Worm (Caenorhabditis elegans) whole organism, L1 larva: ENCODE results near the gene gur-5.

Source experiments
- C04F5.9 ChIP-seq: sonication (generic microtip); optimal IDR thresholded peaks from 2 replicates; lab custom pipeline; 2016; ENCODE audit warnings: missing genetic modification characterization, missing compliant biosample characterization
- C34B4.2 ChIP-seq: sonication (generic microtip); optimal IDR thresholded peaks from 2 replicates; lab custom pipeline; 2017; ENCODE audit warnings: mild to moderate bottlenecking, missing genetic modification characterization, missing compliant biosample characterization
- F16B12.6 ChIP-seq: fragments of 150-350 bp; optimal IDR thresholded peaks from 2 replicates; lab custom pipeline; 2014; ENCODE audit warnings: missing biosample characterization, missing genetic modification characterization
- Y116A8C.19 ChIP-seq: sonication (generic microtip); optimal IDR thresholded peaks from 2 replicates; lab custom pipeline; 2016; ENCODE audit warnings: missing compliant biosample characterization, missing genetic modification characterization, borderline replicate concordance
- aly-2 ChIP-seq: fragments of 150-350 bp; optimal IDR thresholded peaks from 2 replicates; lab custom pipeline; 2014; ENCODE audit warnings: missing biosample characterization, missing genetic modification characterization
- ceh-63 ChIP-seq: fragments of 200-800 bp; sonication (Bioruptor generic); optimal IDR thresholded peaks from 2 replicates; lab custom pipeline; 2018; ENCODE audit warnings: mild to moderate bottlenecking, missing genetic modification characterization, missing compliant biosample characterization
- ceh-8 ChIP-seq: fragments of 200-800 bp; sonication (Bioruptor generic); optimal IDR thresholded peaks from 2 replicates; lab custom pipeline; 2018; ENCODE audit warnings: mild to moderate bottlenecking, missing genetic modification characterization, moderate library complexity, missing compliant biosample characterization
- ceh-82 ChIP-seq, 3 experiments: fragments of 150-350 bp in 1 of 3; sonication (generic microtip) in 2 of 3; optimal IDR thresholded peaks; 2 replicates each; lab custom pipeline; 2014 to 2017; ENCODE audit warnings: missing biosample characterization in 3 of 3, missing genetic modification characterization in 3 of 3
- dpl-1 ChIP-seq, 3 experiments: fragments of 150-350 bp in 2 of 3; sonication (generic microtip) in 1 of 3; optimal IDR thresholded peaks; 2 replicates each; lab custom pipeline; 2014 to 2017; ENCODE audit warnings: missing biosample characterization in 3 of 3, missing genetic modification characterization in 3 of 3, missing genetic modification reagents in 3 of 3
- dsc-1 ChIP-seq: sonication (generic microtip); optimal IDR thresholded peaks from 2 replicates; lab custom pipeline; 2016; ENCODE audit warnings: mild to moderate bottlenecking, missing genetic modification characterization, missing compliant biosample characterization
- efl-1 ChIP-seq, 4 experiments: fragments of 150-350 bp; optimal IDR thresholded peaks in 3 of 4; peaks in 1 of 4; 1 replicate in 1 of 4; 2 replicates in 3 of 4; lab custom pipeline; 2014; ENCODE audit warnings: missing biosample characterization in 2 of 4, missing genetic modification characterization in 2 of 4, missing genetic modification reagents in 2 of 4
- efl-3 ChIP-seq: fragments of 200-800 bp; sonication (Bioruptor generic); optimal IDR thresholded peaks from 2 replicates; lab custom pipeline; 2018; ENCODE audit warnings: mild to moderate bottlenecking, missing genetic modification characterization, missing compliant biosample characterization
- egl-27 ChIP-seq, 2 experiments: fragments of 150-350 bp in 1 of 2; sonication (generic microtip); optimal IDR thresholded peaks; 3 replicates each; lab custom pipeline; 2017 to 2018; ENCODE audit warnings: missing biosample characterization in 2 of 2, missing genetic modification characterization in 2 of 2, missing genetic modification reagents in 2 of 2
- elt-2 ChIP-seq: sonication (generic microtip); optimal IDR thresholded peaks from 2 replicates; lab custom pipeline; 2016; ENCODE audit warnings: missing genetic modification characterization, mild to moderate bottlenecking, inconsistent platforms, missing compliant biosample characterization, missing genetic modification reagents
- fkh-10 ChIP-seq: sonication (generic microtip); optimal IDR thresholded peaks from 2 replicates; lab custom pipeline; 2017; ENCODE audit warnings: missing biosample characterization, missing genetic modification reagents, missing genetic modification characterization
- fkh-4 ChIP-seq: sonication (generic microtip); optimal IDR thresholded peaks from 2 replicates; lab custom pipeline; 2016; ENCODE audit warnings: missing compliant biosample characterization, missing genetic modification characterization, borderline replicate concordance
- fos-1 ChIP-seq: fragments of 150-350 bp; optimal IDR thresholded peaks from 2 replicates; lab custom pipeline; 2014; ENCODE audit warnings: missing biosample characterization, missing genetic modification characterization
- grh-1 ChIP-seq: fragments of 200-800 bp; sonication (Bioruptor generic); IDR thresholded peaks from 2 replicates; pipeline ENCODE4 v1.3.6; 2022; ENCODE audit warnings: missing genetic modification reagents, missing genetic modification characterization, missing compliant biosample characterization
- hpl-2 ChIP-seq: fragments of 150-350 bp; optimal IDR thresholded peaks from 2 replicates; lab custom pipeline; 2014; ENCODE audit warnings: missing biosample characterization, missing genetic modification reagents, missing genetic modification characterization
- irx-1 ChIP-seq: sonication (generic microtip); optimal IDR thresholded peaks from 2 replicates; lab custom pipeline; 2016; ENCODE audit warnings: missing genetic modification characterization, missing compliant biosample characterization
- lin-14 ChIP-seq: fragments of 200-800 bp; sonication (Bioruptor generic); optimal IDR thresholded peaks from 2 replicates; lab custom pipeline; 2018; ENCODE audit warnings: mild to moderate bottlenecking, missing genetic modification characterization, moderate library complexity, missing compliant biosample characterization
- lin-15B ChIP-seq: fragments of 150-350 bp; sonication (generic microtip); optimal IDR thresholded peaks from 3 replicates; lab custom pipeline; 2014; ENCODE audit warnings: missing biosample characterization, missing genetic modification characterization
- lin-35 ChIP-seq, 2 experiments: fragments of 150-350 bp; optimal IDR thresholded peaks; 2 replicates each; lab custom pipeline; 2014; ENCODE audit warnings: missing biosample characterization in 2 of 2, missing genetic modification characterization in 2 of 2, missing genetic modification reagents in 2 of 2
- lir-3 ChIP-seq: sonication (generic microtip); optimal IDR thresholded peaks from 2 replicates; lab custom pipeline; 2016; ENCODE audit warnings: mild to moderate bottlenecking, missing genetic modification characterization, moderate library complexity, missing compliant biosample characterization; ENCODE audit not compliant: poor library complexity
- lsy-2 ChIP-seq, 2 experiments: fragments of 150-350 bp; optimal IDR thresholded peaks; 2 replicates each; lab custom pipeline; 2014; ENCODE audit warnings: missing biosample characterization in 2 of 2, missing genetic modification characterization in 2 of 2
- mab-9 ChIP-seq: fragments of 200-800 bp; sonication (Bioruptor generic); IDR thresholded peaks from 2 replicates; pipeline ENCODE4 v1.3.6; 2022; ENCODE audit warnings: missing genetic modification reagents, missing genetic modification characterization, missing compliant biosample characterization
- mdl-1 ChIP-seq, 2 experiments: fragments of 150-350 bp; optimal IDR thresholded peaks; 2 replicates each; lab custom pipeline; 2014 to 2017; ENCODE audit warnings: missing biosample characterization in 2 of 2, missing genetic modification characterization in 2 of 2, inconsistent platforms in 1 of 2
- mef-2 ChIP-seq: fragments of 150-350 bp; optimal IDR thresholded peaks from 2 replicates; lab custom pipeline; 2014; ENCODE audit warnings: missing biosample characterization, missing genetic modification characterization
- mep-1 ChIP-seq: fragments of 150-350 bp; optimal IDR thresholded peaks from 2 replicates; lab custom pipeline; 2014; ENCODE audit warnings: missing biosample characterization, missing genetic modification characterization
- nhr-11 ChIP-seq: fragments of 150-350 bp; optimal IDR thresholded peaks from 2 replicates; lab custom pipeline; 2014; ENCODE audit warnings: missing biosample characterization, missing genetic modification characterization
- nhr-19 ChIP-seq: fragments of 200-800 bp; sonication (Bioruptor generic); conservative IDR thresholded peaks from 2 replicates; pipeline ENCODE4 v1.3.6; 2022; ENCODE audit warnings: missing genetic modification characterization, missing compliant biosample characterization
- nhr-20 ChIP-seq: sonication (generic microtip); optimal IDR thresholded peaks from 2 replicates; lab custom pipeline; 2016; ENCODE audit warnings: mild to moderate bottlenecking, missing genetic modification characterization, missing compliant biosample characterization
- nhr-237 ChIP-seq: fragments of 150-350 bp; optimal IDR thresholded peaks from 2 replicates; lab custom pipeline; 2014; ENCODE audit warnings: missing biosample characterization, missing genetic modification characterization
- nhr-28 ChIP-seq: fragments of 150-350 bp; optimal IDR thresholded peaks from 2 replicates; lab custom pipeline; 2014; ENCODE audit warnings: missing biosample characterization, missing genetic modification characterization
- nhr-47 ChIP-seq: sonication (generic microtip); optimal IDR thresholded peaks from 2 replicates; lab custom pipeline; 2016; ENCODE audit warnings: mild to moderate bottlenecking, missing genetic modification characterization, moderate library complexity, missing compliant biosample characterization
- nhr-71 ChIP-seq: sonication (generic microtip); optimal IDR thresholded peaks from 2 replicates; lab custom pipeline; 2016; ENCODE audit warnings: mild to moderate bottlenecking, missing genetic modification characterization, moderate library complexity, missing compliant biosample characterization
- nhr-76 ChIP-seq: sonication (generic microtip); optimal IDR thresholded peaks from 2 replicates; lab custom pipeline; 2017; ENCODE audit warnings: missing biosample characterization, missing genetic modification characterization
- nhr-84 ChIP-seq: sonication (generic microtip); optimal IDR thresholded peaks from 2 replicates; lab custom pipeline; 2017; ENCODE audit warnings: missing biosample characterization, missing genetic modification characterization
- pag-3 ChIP-seq: sonication (generic microtip); optimal IDR thresholded peaks from 2 replicates; lab custom pipeline; 2017; ENCODE audit warnings: missing genetic modification characterization, mild to moderate bottlenecking, missing compliant biosample characterization, antibody characterized with exemption, borderline replicate concordance; ENCODE audit not compliant: insufficient read depth
- skn-1 ChIP-seq: fragments of 150-350 bp; optimal IDR thresholded peaks from 2 replicates; lab custom pipeline; 2014; ENCODE audit warnings: missing biosample characterization, missing genetic modification characterization
- sox-4 ChIP-seq: sonication (generic microtip); optimal IDR thresholded peaks from 2 replicates; lab custom pipeline; 2016; ENCODE audit warnings: missing genetic modification characterization, missing compliant biosample characterization
- sup-37 ChIP-seq: fragments of 200-800 bp; sonication (Bioruptor generic); optimal IDR thresholded peaks from 2 replicates; lab custom pipeline; 2018; ENCODE audit warnings: mild to moderate bottlenecking, missing genetic modification characterization, missing compliant biosample characterization
- tlp-1 ChIP-seq: fragments of 150-350 bp; optimal IDR thresholded peaks from 2 replicates; lab custom pipeline; 2014; ENCODE audit warnings: missing biosample characterization, missing genetic modification characterization
- unc-130 ChIP-seq: fragments of 150-350 bp; optimal IDR thresholded peaks from 2 replicates; lab custom pipeline; 2017; ENCODE audit warnings: missing biosample characterization, missing genetic modification characterization, inconsistent platforms
- unc-30 ChIP-seq: sonication (generic microtip); optimal IDR thresholded peaks from 2 replicates; lab custom pipeline; 2017; ENCODE audit warnings: missing biosample characterization, missing genetic modification characterization
- unc-86 ChIP-seq: sonication (generic microtip); optimal IDR thresholded peaks from 2 replicates; lab custom pipeline; 2016; ENCODE audit warnings: missing genetic modification characterization, missing compliant biosample characterization
- unc-98 ChIP-seq: fragments of 200-800 bp; sonication (Bioruptor generic); IDR thresholded peaks from 2 replicates; pipeline ENCODE4 v1.3.6; 2022; ENCODE audit warnings: missing genetic modification characterization, missing compliant biosample characterization
- vab-15 ChIP-seq: sonication (generic microtip); optimal IDR thresholded peaks from 2 replicates; lab custom pipeline; 2017; ENCODE audit warnings: missing genotype, mild to moderate bottlenecking, missing genetic modification characterization, missing compliant biosample characterization
- zip-4 ChIP-seq: fragments of 200-800 bp; sonication (Bioruptor generic); optimal IDR thresholded peaks from 2 replicates; lab custom pipeline; 2018; ENCODE audit warnings: mild to moderate bottlenecking, missing genetic modification characterization, moderate library complexity, missing compliant biosample characterization
- ztf-11 ChIP-seq, 2 experiments: sonication (generic microtip); optimal IDR thresholded peaks; 2 replicates each; lab custom pipeline; 2016 to 2017; ENCODE audit warnings: missing genetic modification characterization in 2 of 2, missing biosample characterization in 1 of 2, missing compliant biosample characterization in 1 of 2
- ztf-4 ChIP-seq: fragments of 150-350 bp; optimal IDR thresholded peaks from 2 replicates; lab custom pipeline; 2014; ENCODE audit warnings: missing biosample characterization, missing genetic modification characterization

gur-5 gene

ce11 chrII:5321718-5322286, 36.7 kb downstream of the gur-5 start:
- TF ChIP-seq vab-15 (peak; percentile 4), ztf-4 (tag; lab: Kevin White, UChicago) (peak; percentile 33), dsc-1 (no peak), zip-4 (GFP tag; lab: Kevin White, UChicago) (peak; percentile 41), unc-130 (no peak), ztf-11 (tag; optimal IDR thresholded peaks at IDR 0.05; lab: Kevin White, UChicago) (no peak), ceh-63 (GFP tag; lab: Kevin White, UChicago) (no peak), fos-1 (tag; lab: Kevin White, UChicago) (no peak), lin-35 (GFP tag; optimal IDR thresholded peaks at IDR 0.05; lab: Kevin White, UChicago) (peak; percentile 51 to 52), nhr-76 (tag; lab: Kevin White, UChicago) (no peak), sox-4 (no peak), efl-1 (optimal IDR thresholded peaks at IDR 0.05; lab: Kevin White, UChicago) (peak; percentile 42 to 43), efl-1 (GFP tag; optimal IDR thresholded peaks at IDR 0.05 in 1 of 2; lab: Kevin White, UChicago) (peak in 1 of 2 experiments; percentile 91), grh-1 (GFP tag; lab: Robert Waterston, UW) (peak; percentile 90), F16B12.6 (tag; lab: Kevin White, UChicago) (no peak), nhr-20 (tag; lab: Kevin White, UChicago) (peak; percentile 86), pag-3 (no peak), hpl-2 (peak; percentile 18), nhr-237 (peak; percentile 20), mdl-1 (tag; optimal IDR thresholded peaks at IDR 0.05; lab: Kevin White, UChicago) (peak in 1 of 2 experiments; percentile 26), nhr-71 (peak; percentile 83), ceh-82 (tag; optimal IDR thresholded peaks at IDR 0.05; lab: Kevin White, UChicago) (no peak), mef-2 (no peak), aly-2 (tag; lab: Kevin White, UChicago) (no peak), C34B4.2 (tag; lab: Kevin White, UChicago) (no peak), mep-1 (no peak), nhr-47 (tag; lab: Kevin White, UChicago) (peak; percentile 59), skn-1 (tag; lab: Kevin White, UChicago) (peak; percentile 39), lin-15B (tag; lab: Kevin White, UChicago) (no peak), sup-37 (GFP tag; lab: Kevin White, UChicago) (peak; percentile 56), irx-1 (tag; lab: Kevin White, UChicago) (peak; percentile 1), unc-30 (tag; lab: Kevin White, UChicago) (no peak), efl-3 (GFP tag; lab: Kevin White, UChicago) (no peak), lin-14 (GFP tag; lab: Kevin White, UChicago) (peak; percentile 88), Y116A8C.19 (tag; lab: Kevin White, UChicago) (no peak), nhr-84 (no peak), nhr-28 (no peak), ceh-8 (GFP tag; lab: Kevin White, UChicago) (peak; percentile 60), fkh-10 (GFP tag; lab: Kevin White, UChicago) (no peak), lsy-2 (tag; optimal IDR thresholded peaks at IDR 0.05; lab: Kevin White, UChicago) (peak; percentile 7 to 45), nhr-11 (tag; lab: Kevin White, UChicago) (peak; percentile 4), tlp-1 (tag; lab: Kevin White, UChicago) (no peak), C04F5.9 (tag; lab: Kevin White, UChicago) (no peak), lir-3 (no peak), egl-27 (tag; optimal IDR thresholded peaks at IDR 0.05; lab: Kevin White, UChicago) (peak in 1 of 2 experiments; percentile 42), elt-2 (tag; lab: Kevin White, UChicago) (peak; percentile 87), unc-86 (tag; lab: Kevin White, UChicago) (no peak), mab-9 (no peak), unc-98 (GFP tag; lab: Robert Waterston, UW) (no peak), fkh-4 (no peak), dpl-1 (GFP tag; optimal IDR thresholded peaks at IDR 0.05; lab: Kevin White, UChicago) (peak in 2 of 3 experiments; percentile 8 to 15), nhr-19 (peak; percentile 72)
